Worm (Caenorhabditis elegans) whole organism, L4/young adult: Measurements from ENCODE around the gene F10E7.6.

ENCODE experiments used
- W03F9.2 ChIP-seq: fragments of 150-350 bp; optimal IDR thresholded peaks from 2 replicates; lab custom pipeline; 2014; ENCODE audit warnings: missing biosample characterization, missing genetic modification characterization
- dao-5 ChIP-seq: sonication (generic microtip); optimal IDR thresholded peaks from 2 replicates; lab custom pipeline; 2016; ENCODE audit warnings: missing genotype, missing genetic modification characterization, moderate library complexity, missing compliant biosample characterization
- him-1 ChIP-seq: sonication (generic microtip); optimal IDR thresholded peaks from 2 replicates; lab custom pipeline; 2016; ENCODE audit warnings: missing genotype, missing genetic modification reagents, missing genetic modification characterization, missing compliant biosample characterization

DNA sequence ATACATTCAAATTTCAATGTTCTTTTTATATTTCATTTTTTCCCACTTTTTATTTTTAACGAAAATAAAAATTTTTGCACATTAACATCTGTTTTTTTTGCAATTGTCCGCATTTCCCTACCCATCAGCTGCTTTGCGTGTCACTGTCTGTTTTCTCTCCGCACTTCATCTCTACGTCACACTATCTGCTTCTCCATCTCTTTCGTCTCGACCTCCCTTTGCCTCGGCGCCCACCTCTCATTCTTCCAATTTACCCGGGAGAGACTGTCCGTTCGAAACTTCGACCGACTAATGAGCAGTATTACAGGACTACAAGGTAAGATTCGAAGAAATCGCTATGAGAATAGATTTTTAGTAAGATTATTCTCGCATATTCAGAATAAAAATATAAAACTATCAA lies 42.5 kb downstream of the F10E7.6 start, which contains the start of gene C27H5.2:
- TF ChIP-seq him-1 (no peak), W03F9.2 (tag; lab: Kevin White, UChicago) (no peak), dao-5 (tag; lab: Kevin White, UChicago) (no peak)
